Worm (Caenorhabditis elegans) whole organism, L2 larva: ENCODE measurements around the gene galt-1.
A peak's percentile ranks its signal among the peaks of the same experiment; 100 is the strongest.

ENCODE experiments used
- C34F6.9 ChIP-seq: fragments of 150-350 bp; optimal IDR thresholded peaks from 2 replicates; lab custom pipeline; 2014; ENCODE audit warnings: missing biosample characterization, missing genetic modification characterization
- F13H6.1 ChIP-seq: sonication (generic microtip); optimal IDR thresholded peaks from 2 replicates; lab custom pipeline; 2016; ENCODE audit warnings: missing genetic modification characterization, missing compliant biosample characterization
- R02D3.7 ChIP-seq: fragments of 150-350 bp; optimal IDR thresholded peaks from 2 replicates; lab custom pipeline; 2014; ENCODE audit warnings: missing biosample characterization, missing genetic modification characterization
- Y55F3AM.14 ChIP-seq: fragments of 200-800 bp; sonication (Bioruptor generic); optimal IDR thresholded peaks from 2 replicates; lab custom pipeline; 2018; ENCODE audit warnings: mild to moderate bottlenecking, missing genetic modification characterization, missing compliant biosample characterization
- ZK546.5 ChIP-seq: sonication (generic microtip); optimal IDR thresholded peaks from 2 replicates; lab custom pipeline; 2017; ENCODE audit warnings: missing biosample characterization, missing genetic modification characterization
- alr-1 ChIP-seq: fragments of 150-350 bp; optimal IDR thresholded peaks from 2 replicates; lab custom pipeline; 2014; ENCODE audit warnings: missing biosample characterization, missing genetic modification characterization
- aly-2 ChIP-seq: fragments of 150-350 bp; optimal IDR thresholded peaks from 2 replicates; lab custom pipeline; 2014; ENCODE audit warnings: missing biosample characterization, missing genetic modification characterization
- ama-1 ChIP-seq: fragments of 150-350 bp; optimal IDR thresholded peaks from 2 replicates; lab custom pipeline; 2018; ENCODE audit warnings: inconsistent platforms
- blmp-1 ChIP-seq: sonication (generic microtip); optimal IDR thresholded peaks from 2 replicates; lab custom pipeline; 2017; ENCODE audit warnings: missing genetic modification characterization, mild to moderate bottlenecking, missing compliant biosample characterization, antibody characterized with exemption, moderate library complexity; ENCODE audit not compliant: insufficient read depth
- ceh-82 ChIP-seq: fragments of 150-350 bp; optimal IDR thresholded peaks from 2 replicates; lab custom pipeline; 2014; ENCODE audit warnings: missing biosample characterization, missing genetic modification characterization
- crh-2 ChIP-seq: sonication (generic microtip); optimal IDR thresholded peaks from 2 replicates; lab custom pipeline; 2017; ENCODE audit warnings: missing biosample characterization, missing genetic modification characterization
- egl-27 ChIP-seq: sonication (generic microtip); optimal IDR thresholded peaks from 3 replicates; lab custom pipeline; 2017; ENCODE audit warnings: missing biosample characterization, missing genetic modification reagents, missing genetic modification characterization
- elt-1 ChIP-seq: fragments of 150-350 bp; optimal IDR thresholded peaks from 2 replicates; lab custom pipeline; 2014; ENCODE audit warnings: missing biosample characterization, missing genetic modification characterization
- elt-3 ChIP-seq: sonication (generic microtip); optimal IDR thresholded peaks from 2 replicates; lab custom pipeline; 2017; ENCODE audit warnings: missing biosample characterization, missing genetic modification characterization
- fos-1 ChIP-seq: fragments of 150-350 bp; optimal IDR thresholded peaks from 2 replicates; lab custom pipeline; 2014; ENCODE audit warnings: missing biosample characterization, missing genetic modification characterization
- lin-13 ChIP-seq: fragments of 150-350 bp; optimal IDR thresholded peaks from 2 replicates; lab custom pipeline; 2014; ENCODE audit warnings: missing biosample characterization, missing genetic modification reagents, missing genetic modification characterization
- lin-39 ChIP-seq: fragments of 150-350 bp; optimal IDR thresholded peaks from 2 replicates; lab custom pipeline; 2014; ENCODE audit warnings: missing biosample characterization, missing genetic modification reagents, missing genetic modification characterization
- lsy-2 ChIP-seq, 2 experiments: fragments of 150-350 bp in 1 of 2; sonication (generic microtip) in 1 of 2; optimal IDR thresholded peaks; 2 replicates each; lab custom pipeline; 2014 to 2017; ENCODE audit warnings: missing biosample characterization in 2 of 2, missing genetic modification characterization in 2 of 2
- mdl-1 ChIP-seq, 2 experiments: fragments of 150-350 bp in 1 of 2; sonication (generic microtip) in 1 of 2; optimal IDR thresholded peaks; 2 replicates each; lab custom pipeline; 2017; ENCODE audit warnings: missing biosample characterization in 2 of 2, missing genetic modification characterization in 2 of 2
- nhr-11 ChIP-seq: fragments of 150-350 bp; optimal IDR thresholded peaks from 2 replicates; lab custom pipeline; 2014; ENCODE audit warnings: missing biosample characterization, missing genetic modification characterization
- nhr-12 ChIP-seq: fragments of 150-350 bp; optimal IDR thresholded peaks from 2 replicates; lab custom pipeline; 2014; ENCODE audit warnings: missing biosample characterization, missing genetic modification characterization
- nhr-129 ChIP-seq: fragments of 150-350 bp; optimal IDR thresholded peaks from 2 replicates; lab custom pipeline; 2014; ENCODE audit warnings: missing biosample characterization, missing genetic modification characterization
- nhr-21 ChIP-seq: fragments of 150-350 bp; optimal IDR thresholded peaks from 2 replicates; lab custom pipeline; 2014; ENCODE audit warnings: missing biosample characterization, missing genetic modification characterization
- nhr-23 ChIP-seq: fragments of 150-350 bp; optimal IDR thresholded peaks from 2 replicates; lab custom pipeline; 2014; ENCODE audit warnings: missing biosample characterization, missing genetic modification reagents, missing genetic modification characterization
- nhr-237 ChIP-seq: fragments of 150-350 bp; optimal IDR thresholded peaks from 2 replicates; lab custom pipeline; 2014; ENCODE audit warnings: missing biosample characterization, missing genetic modification characterization
- nhr-25 ChIP-seq: fragments of 150-350 bp; sonication (generic microtip); optimal IDR thresholded peaks from 3 replicates; lab custom pipeline; 2014; ENCODE audit warnings: missing biosample characterization, missing genetic modification characterization
- nhr-77 ChIP-seq: fragments of 150-350 bp; optimal IDR thresholded peaks from 2 replicates; lab custom pipeline; 2014; ENCODE audit warnings: missing biosample characterization, missing genetic modification characterization
- peb-1 ChIP-seq: fragments of 150-350 bp; optimal IDR thresholded peaks from 2 replicates; lab custom pipeline; 2014; ENCODE audit warnings: missing biosample characterization, missing genetic modification characterization
- sem-4 ChIP-seq: fragments of 150-350 bp; optimal IDR thresholded peaks from 2 replicates; lab custom pipeline; 2014; ENCODE audit warnings: missing biosample characterization, missing genetic modification reagents, missing genetic modification characterization
- skn-1 ChIP-seq: sonication (generic microtip); optimal IDR thresholded peaks from 2 replicates; lab custom pipeline; 2017; ENCODE audit warnings: missing biosample characterization, missing genetic modification characterization
- sma-3 ChIP-seq: sonication (generic microtip); optimal IDR thresholded peaks from 2 replicates; lab custom pipeline; 2016; ENCODE audit warnings: missing genetic modification reagents, missing genetic modification characterization, missing compliant biosample characterization
- sma-9 ChIP-seq, 2 experiments: fragments of 150-350 bp in 1 of 2; sonication (generic microtip) in 1 of 2; optimal IDR thresholded peaks; 2 replicates each; lab custom pipeline; 2014 to 2016; ENCODE audit warnings: missing genetic modification characterization in 2 of 2, mild to moderate bottlenecking in 1 of 2, missing biosample characterization in 1 of 2, missing compliant biosample characterization in 1 of 2, missing genetic modification reagents in 1 of 2, moderate library complexity in 1 of 2
- snpc-4 ChIP-seq: fragments of 150-350 bp; optimal IDR thresholded peaks from 2 replicates; lab custom pipeline; 2014; ENCODE audit warnings: missing biosample characterization, missing genetic modification characterization
- unc-39 ChIP-seq: fragments of 150-350 bp; optimal IDR thresholded peaks from 2 replicates; lab custom pipeline; 2014; ENCODE audit warnings: missing biosample characterization, missing genetic modification characterization
- unc-55 ChIP-seq: fragments of 150-350 bp; sonication (generic microtip); optimal IDR thresholded peaks from 3 replicates; lab custom pipeline; 2014; ENCODE audit warnings: missing biosample characterization, missing genetic modification reagents, missing genetic modification characterization
- unc-62 ChIP-seq: fragments of 150-350 bp; optimal IDR thresholded peaks from 2 replicates; lab custom pipeline; 2014; ENCODE audit warnings: missing biosample characterization, missing genetic modification reagents, missing genetic modification characterization
- zag-1 ChIP-seq: fragments of 150-350 bp; optimal IDR thresholded peaks from 2 replicates; lab custom pipeline; 2014; ENCODE audit warnings: missing biosample characterization, missing genetic modification characterization
- ztf-1 ChIP-seq: fragments of 200-800 bp; sonication (Bioruptor generic); conservative IDR thresholded peaks from 2 replicates; pipeline ENCODE4 v1.3.6; 2022; ENCODE audit warnings: missing genetic modification characterization, missing compliant biosample characterization
- ztf-11 ChIP-seq: sonication (generic microtip); optimal IDR thresholded peaks from 2 replicates; lab custom pipeline; 2017; ENCODE audit warnings: missing biosample characterization, missing genetic modification characterization
- ztf-4 ChIP-seq: fragments of 150-350 bp; optimal IDR thresholded peaks from 2 replicates; lab custom pipeline; 2014; ENCODE audit warnings: missing biosample characterization, missing genetic modification characterization

galt-1 gene

DNA sequence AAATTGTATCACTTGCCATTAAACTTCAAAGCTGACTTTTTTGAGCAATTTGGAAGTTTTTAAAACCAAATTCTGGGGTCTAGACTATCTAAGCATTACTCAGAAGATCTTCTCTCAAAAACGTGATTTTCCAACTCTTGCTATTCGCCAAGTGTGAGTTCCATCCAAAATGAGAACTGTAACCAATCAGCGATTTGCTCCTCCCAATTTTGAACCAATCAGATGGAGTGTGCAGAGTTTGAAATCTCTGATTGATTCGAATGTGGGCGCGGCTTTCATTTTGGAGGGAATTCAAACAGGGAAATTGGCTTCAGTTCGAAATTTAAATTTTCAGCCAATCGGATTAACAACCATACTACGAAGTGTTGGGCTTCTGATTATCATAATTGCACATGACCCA lies 22.4 kb downstream of the galt-1 start:
- TF ChIP-seq unc-62 (no peak), crh-2 (no peak), lin-39 (no peak), C34F6.9 (tag; lab: Kevin White, UChicago) (no peak)

DNA sequence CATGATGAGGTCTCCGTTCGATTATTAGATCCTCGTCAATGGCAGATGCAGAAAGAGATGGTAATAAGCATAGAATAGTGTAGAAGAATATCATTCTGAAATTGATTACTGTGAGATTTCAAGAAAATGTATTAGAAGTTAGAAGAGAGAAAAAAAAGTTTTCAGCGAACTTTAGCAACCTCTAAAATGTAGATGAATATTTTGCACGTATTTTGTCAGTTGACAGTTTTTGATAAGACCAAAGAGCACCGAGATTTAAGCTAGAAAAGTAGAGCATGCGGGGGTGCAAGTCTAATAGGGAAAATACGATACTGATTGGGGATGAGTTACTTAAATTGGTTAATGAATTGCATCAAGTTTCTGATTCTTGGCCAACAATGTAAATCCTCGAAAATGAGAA lies 24.0 kb downstream of the galt-1 start, which contains the start of gene M03F8.6:
Gene M03F8.6 (minus strand): TSS at position 101 of the 400 bp plus-strand sequence.
- no peak for TF ChIP-seq nhr-23 (tag; lab: Kevin White, UChicago)
- no peak for TF ChIP-seq elt-3
- no peak for TF ChIP-seq ztf-1 (GFP tag; lab: Robert Waterston, UW)
- no peak for TF ChIP-seq sma-3 (GFP tag; lab: Kevin White, UChicago)
- no peak for TF ChIP-seq ztf-4 (tag; lab: Kevin White, UChicago)
- no peak for TF ChIP-seq nhr-21 (tag; lab: Kevin White, UChicago)
- TF ChIP-seq nhr-129 (tag; lab: Kevin White, UChicago): no peak
- no peak for TF ChIP-seq ama-1
- no peak for TF ChIP-seq F13H6.1
- TF ChIP-seq aly-2 (tag; lab: Kevin White, UChicago): no peak

DNA sequence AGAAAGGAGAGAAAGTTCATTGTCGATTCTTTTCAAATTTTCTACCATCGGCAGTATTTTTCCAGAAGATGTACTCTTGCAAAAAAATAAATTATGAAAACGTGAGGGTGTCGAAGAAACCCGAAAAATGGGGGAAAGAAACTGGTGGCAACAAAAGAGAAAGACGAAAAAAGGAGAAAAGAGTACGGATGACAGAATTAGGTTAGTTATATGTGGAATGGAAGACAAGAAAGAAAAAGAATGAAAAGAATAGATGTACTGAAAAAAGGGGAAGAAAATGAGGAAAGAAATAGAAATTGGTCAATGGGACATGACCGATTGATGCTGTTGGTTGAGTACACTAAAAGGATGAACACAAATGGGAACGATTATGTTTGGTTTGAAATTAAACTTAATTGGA lies 24.9 kb downstream of the galt-1 start:
- TF ChIP-seq sma-3 (GFP tag; lab: Kevin White, UChicago): no peak
- TF ChIP-seq ceh-82: no peak
- TF ChIP-seq aly-2 (tag; lab: Kevin White, UChicago): no peak
- TF ChIP-seq nhr-129 (tag; lab: Kevin White, UChicago): no peak
- no peak for TF ChIP-seq snpc-4
- TF ChIP-seq alr-1 (tag; lab: Kevin White, UChicago): no peak
- no peak for TF ChIP-seq nhr-25 (tag; lab: Kevin White, UChicago)

DNA sequence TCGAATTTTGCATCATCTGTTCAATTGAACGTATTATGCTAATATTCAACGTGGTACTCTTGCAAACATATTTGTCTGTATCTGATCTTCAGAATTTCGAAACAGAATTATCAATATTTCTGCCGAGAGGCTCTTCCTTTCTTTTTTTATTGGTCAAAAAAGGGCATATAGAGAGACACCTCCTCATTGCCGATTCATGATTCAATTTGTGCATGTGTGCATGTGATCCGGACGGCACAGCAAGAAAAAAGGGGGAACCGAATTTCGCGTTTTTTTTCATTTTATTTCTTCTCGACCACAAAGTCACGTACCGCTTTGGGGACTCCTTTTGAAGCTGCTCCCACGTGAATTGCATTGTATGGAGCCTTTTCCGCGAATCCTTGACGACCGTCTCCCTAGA lies 30.8 kb downstream of the galt-1 start, which contains the start of gene mcp-1:
Gene mcp-1 (plus strand): TSS at position 292 of the 400 bp plus-strand sequence.
- TF ChIP-seq aly-2 (tag; lab: Kevin White, UChicago): no peak
- TF ChIP-seq zag-1: peak; percentile 14
- TF ChIP-seq nhr-129 (tag; lab: Kevin White, UChicago): peak; percentile 24
- TF ChIP-seq C34F6.9 (tag; lab: Kevin White, UChicago): peak; percentile 32
- TF ChIP-seq nhr-11 (tag; lab: Kevin White, UChicago): no peak
- no peak for TF ChIP-seq nhr-23 (tag; lab: Kevin White, UChicago)
- peak; percentile 27 for TF ChIP-seq sma-9 (GFP tag; optimal IDR thresholded peaks at IDR 0.05; lab: Kevin White, UChicago)
- no peak for TF ChIP-seq sma-9 (tag; optimal IDR thresholded peaks at IDR 0.05; lab: Kevin White, UChicago)
- no peak for TF ChIP-seq fos-1
- TF ChIP-seq F13H6.1: peak; percentile 5
- no peak for TF ChIP-seq nhr-237 (tag; lab: Kevin White, UChicago)

DNA sequence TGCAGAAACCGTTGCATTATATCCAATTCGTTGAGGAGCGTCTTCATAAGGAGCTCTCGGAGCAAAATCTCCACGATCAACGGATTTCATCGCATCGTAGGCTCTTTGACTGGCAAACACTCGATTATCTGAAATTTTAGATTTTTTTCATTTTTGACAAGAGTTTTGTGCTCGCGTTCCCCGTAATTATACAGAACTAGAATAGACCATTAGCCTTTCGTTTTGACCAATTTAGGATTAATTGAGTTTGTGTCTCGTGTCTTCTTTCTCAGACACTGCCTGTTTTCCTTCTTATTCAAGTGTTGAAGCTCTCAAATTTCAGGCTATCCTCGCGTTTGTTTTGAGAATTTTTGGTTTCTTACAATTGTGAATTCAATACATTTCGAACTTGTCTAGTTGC lies 32.4 kb downstream of the galt-1 start:
- no peak for TF ChIP-seq snpc-4
- no peak for TF ChIP-seq R02D3.7 (tag; lab: Kevin White, UChicago)

DNA sequence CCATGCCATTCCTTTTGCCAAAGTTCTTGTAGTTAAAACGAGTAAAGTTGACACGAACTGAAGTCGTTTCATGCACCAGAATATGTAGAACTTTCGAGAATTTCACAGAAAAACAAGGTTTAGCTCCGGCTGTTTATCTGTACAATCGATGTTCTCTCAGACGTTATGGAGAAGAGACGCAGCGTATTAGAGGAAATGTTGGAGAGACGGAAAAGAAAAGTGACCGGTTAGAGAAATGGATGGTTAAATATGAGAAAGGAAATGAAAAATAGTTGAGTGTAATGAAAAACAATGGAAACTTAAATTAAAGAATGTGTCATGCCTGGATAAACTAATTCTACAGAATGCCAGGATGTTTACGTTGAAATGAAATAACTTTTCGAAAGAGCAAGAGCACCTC lies 33.0 kb downstream of the galt-1 start, which contains the start of gene pcm-1:
Gene pcm-1 (minus strand): TSS at position 187 of the 400 bp plus-strand sequence.
- no peak for TF ChIP-seq nhr-77
- TF ChIP-seq C34F6.9 (tag; lab: Kevin White, UChicago): peak; percentile 68
- no peak for TF ChIP-seq zag-1
- peak; percentile 59 for TF ChIP-seq nhr-129 (tag; lab: Kevin White, UChicago)
- TF ChIP-seq nhr-11 (tag; lab: Kevin White, UChicago): no peak
- no peak for TF ChIP-seq nhr-23 (tag; lab: Kevin White, UChicago)
- peak; percentile 20 for TF ChIP-seq sma-9 (GFP tag; optimal IDR thresholded peaks at IDR 0.05; lab: Kevin White, UChicago)
- no peak for TF ChIP-seq sma-9 (tag; optimal IDR thresholded peaks at IDR 0.05; lab: Kevin White, UChicago)
- TF ChIP-seq unc-55 (GFP tag; lab: Kevin White, UChicago): peak; percentile 58
- TF ChIP-seq nhr-25 (tag; lab: Kevin White, UChicago): no peak
- TF ChIP-seq elt-1 (tag; lab: Kevin White, UChicago): no peak
- TF ChIP-seq ama-1: peak; percentile 69
- TF ChIP-seq egl-27 (tag; lab: Kevin White, UChicago): no peak
- no peak for TF ChIP-seq snpc-4
- no peak for TF ChIP-seq sem-4 (tag; lab: Kevin White, UChicago)
- no peak for TF ChIP-seq ZK546.5
- no peak for TF ChIP-seq skn-1 (tag; lab: Kevin White, UChicago)
- no peak for TF ChIP-seq peb-1 (tag; lab: Kevin White, UChicago)
- no peak for TF ChIP-seq alr-1 (tag; lab: Kevin White, UChicago)
- TF ChIP-seq Y55F3AM.14 (GFP tag; lab: Kevin White, UChicago): no peak
- TF ChIP-seq unc-39 (tag; lab: Kevin White, UChicago): no peak
- TF ChIP-seq mdl-1 (tag; optimal IDR thresholded peaks at IDR 0.05; lab: Kevin White, UChicago): no peak
- no peak for TF ChIP-seq R02D3.7 (tag; lab: Kevin White, UChicago)
- no peak for TF ChIP-seq nhr-12
- no peak for TF ChIP-seq nhr-237 (tag; lab: Kevin White, UChicago)
- TF ChIP-seq lsy-2 (tag; optimal IDR thresholded peaks at IDR 0.05; lab: Kevin White, UChicago): peak in 1 of 2 experiments; percentile 58
- TF ChIP-seq sma-3 (GFP tag; lab: Kevin White, UChicago): no peak
- TF ChIP-seq F13H6.1: peak; percentile 66
- TF ChIP-seq elt-3: no peak
- TF ChIP-seq lin-39: no peak
- TF ChIP-seq ztf-11 (tag; lab: Kevin White, UChicago): no peak
- TF ChIP-seq blmp-1: no peak
- no peak for TF ChIP-seq aly-2 (tag; lab: Kevin White, UChicago)
- no peak for TF ChIP-seq ztf-1 (GFP tag; lab: Robert Waterston, UW)
- no peak for TF ChIP-seq lin-13 (GFP tag; lab: Kevin White, UChicago)
